Worm (Caenorhabditis elegans) whole organism, midembryonic: ENCODE measurements around the gene ptb-1.

Source experiments
- T22C8.4 ChIP-seq: fragments of 200-800 bp; sonication (Bioruptor generic); IDR thresholded peaks from 2 replicates; pipeline ENCODE4 v1.3.6; 2022; ENCODE audit warnings: missing genetic modification characterization, missing compliant biosample characterization
- cog-1 ChIP-seq: sonication (generic microtip); optimal IDR thresholded peaks from 2 replicates; lab custom pipeline; 2016; ENCODE audit warnings: missing genetic modification characterization, missing compliant biosample characterization
- flt-1 ChIP-seq: fragments of 200-800 bp; sonication (Bioruptor generic); IDR thresholded peaks from 2 replicates; pipeline ENCODE4 v1.3.6; 2022; ENCODE audit warnings: missing genetic modification characterization, missing compliant biosample characterization
- klf-2 ChIP-seq: fragments of 200-800 bp; sonication (Bioruptor generic); conservative IDR thresholded peaks from 2 replicates; pipeline ENCODE4 v1.3.6; 2022; ENCODE audit warnings: missing genetic modification reagents, missing genetic modification characterization, missing compliant biosample characterization
- med-1 ChIP-seq: sonication (generic microtip); optimal IDR thresholded peaks from 2 replicates; lab custom pipeline; 2017; ENCODE audit warnings: missing genetic modification characterization, mild to moderate bottlenecking, missing compliant biosample characterization, antibody characterized with exemption, missing genetic modification reagents; ENCODE audit not compliant: insufficient read depth
- ref-1 ChIP-seq: fragments of 200-800 bp; sonication (Bioruptor generic); conservative IDR thresholded peaks from 2 replicates; pipeline ENCODE4 v1.3.6; 2022; ENCODE audit warnings: missing genetic modification reagents, missing genetic modification characterization, missing compliant biosample characterization
- tab-1 ChIP-seq: fragments of 200-800 bp; sonication (Bioruptor generic); IDR thresholded peaks from 2 replicates; pipeline ENCODE4 v1.3.6; 2022; ENCODE audit warnings: missing genetic modification characterization, missing compliant biosample characterization
- ztf-23 ChIP-seq: fragments of 200-800 bp; sonication (Bioruptor generic); IDR thresholded peaks from 2 replicates; pipeline ENCODE4 v1.3.6; 2022; ENCODE audit warnings: missing genetic modification reagents, missing genetic modification characterization, missing compliant biosample characterization
- ztf-29 ChIP-seq: fragments of 200-800 bp; sonication (Bioruptor generic); IDR thresholded peaks from 2 replicates; pipeline ENCODE4 v1.3.6; 2022; ENCODE audit warnings: missing genetic modification reagents, missing genetic modification characterization, missing compliant biosample characterization

Gene ptb-1

DNA sequence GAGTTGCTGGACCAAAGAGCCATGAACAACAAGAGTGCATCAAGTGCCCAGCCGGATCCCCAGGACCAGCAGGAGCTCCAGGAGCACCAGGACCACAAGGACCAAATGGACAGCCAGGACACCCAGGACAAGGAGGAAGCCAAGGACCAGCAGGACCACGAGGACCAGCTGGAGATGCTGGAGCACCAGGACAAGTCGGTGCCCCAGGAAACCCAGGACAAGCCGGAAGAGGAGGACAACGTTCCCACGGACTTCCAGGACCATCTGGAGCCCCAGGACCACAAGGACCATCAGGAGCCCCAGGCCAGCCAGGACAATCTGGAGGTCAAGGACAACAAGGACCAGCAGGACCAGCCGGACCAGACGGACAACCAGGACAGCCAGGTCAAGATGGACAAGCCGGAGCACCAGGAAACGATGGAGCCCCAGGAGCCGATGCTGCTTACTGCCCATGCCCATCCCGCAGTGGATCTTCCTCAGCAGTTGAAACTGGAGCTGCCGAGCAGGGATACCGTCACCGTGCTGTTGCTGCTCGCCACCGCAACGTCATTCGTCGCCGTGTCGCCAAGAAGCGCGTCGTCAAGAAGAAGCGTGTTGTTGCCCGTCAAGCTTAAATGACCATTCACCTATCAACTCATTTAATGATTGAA, 30.1 kb downstream of the ptb-1 start:
- no peak for TF ChIP-seq flt-1 (GFP tag; lab: Robert Waterston, UW)
- no peak for TF ChIP-seq ztf-23 (GFP tag; lab: Robert Waterston, UW)
- no peak for TF ChIP-seq cog-1
- no peak for TF ChIP-seq klf-2
- no peak for TF ChIP-seq T22C8.4
- TF ChIP-seq ztf-29 (GFP tag; lab: Robert Waterston, UW): no peak
- no peak for TF ChIP-seq tab-1
- TF ChIP-seq med-1 (GFP tag; lab: Kevin White, UChicago): no peak
- no peak for TF ChIP-seq ref-1 (GFP tag; lab: Robert Waterston, UW)

ce11 chrII:10706038-10706437, 30.6 kb downstream of the ptb-1 start:
- TF ChIP-seq ztf-29 (GFP tag; lab: Robert Waterston, UW): no peak
- TF ChIP-seq ref-1 (GFP tag; lab: Robert Waterston, UW): no peak
- TF ChIP-seq klf-2: no peak
- TF ChIP-seq cog-1: no peak
- no peak for TF ChIP-seq T22C8.4
- no peak for TF ChIP-seq tab-1
- no peak for TF ChIP-seq flt-1 (GFP tag; lab: Robert Waterston, UW)
- no peak for TF ChIP-seq ztf-23 (GFP tag; lab: Robert Waterston, UW)
- TF ChIP-seq med-1 (GFP tag; lab: Kevin White, UChicago): no peak

- TF ChIP-seq tab-1 (no peak), T22C8.4 (no peak), cog-1 (no peak), ztf-29 (GFP tag; lab: Robert Waterston, UW) (no peak), ref-1 (GFP tag; lab: Robert Waterston, UW) (no peak), flt-1 (GFP tag; lab: Robert Waterston, UW) (no peak), ztf-23 (GFP tag; lab: Robert Waterston, UW) (no peak), med-1 (GFP tag; lab: Kevin White, UChicago) (no peak), klf-2 (no peak)
Measured at ce11 chrII:10706901-10707300, 31.5 kb downstream of the ptb-1 start, which contains the start of gene col-80. Gene col-80 (plus strand): TSS chrII:10707201.

DNA sequence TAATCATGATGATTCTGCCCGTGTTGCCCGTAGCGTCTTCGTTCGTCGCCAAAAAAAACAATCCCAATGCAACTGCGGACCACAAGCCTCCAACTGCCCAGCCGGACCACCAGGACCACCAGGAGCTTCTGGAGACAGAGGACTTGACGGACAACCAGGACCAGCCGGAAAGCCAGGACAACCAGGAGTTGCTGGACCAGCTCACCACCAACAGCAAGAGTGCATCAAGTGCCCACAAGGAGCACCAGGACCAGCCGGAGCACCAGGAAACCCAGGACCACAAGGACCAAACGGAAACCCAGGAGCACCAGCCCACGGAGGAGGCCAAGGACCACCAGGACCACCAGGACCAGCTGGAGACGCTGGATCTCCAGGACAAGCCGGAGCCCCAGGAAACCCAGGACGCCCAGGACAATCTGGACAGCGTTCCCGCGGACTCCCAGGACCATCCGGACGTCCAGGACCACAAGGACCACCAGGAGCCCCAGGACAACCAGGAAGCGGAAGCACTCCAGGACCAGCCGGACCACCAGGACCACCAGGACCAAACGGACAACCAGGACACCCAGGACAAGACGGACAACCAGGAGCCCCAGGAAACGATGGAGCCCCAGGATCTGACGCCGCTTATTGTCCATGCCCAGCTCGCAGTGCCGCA, 32.2 kb downstream of the ptb-1 start:
- TF ChIP-seq flt-1 (GFP tag; lab: Robert Waterston, UW) (no peak), ztf-29 (GFP tag; lab: Robert Waterston, UW) (no peak), med-1 (GFP tag; lab: Kevin White, UChicago) (no peak), ztf-23 (GFP tag; lab: Robert Waterston, UW) (no peak)

DNA sequence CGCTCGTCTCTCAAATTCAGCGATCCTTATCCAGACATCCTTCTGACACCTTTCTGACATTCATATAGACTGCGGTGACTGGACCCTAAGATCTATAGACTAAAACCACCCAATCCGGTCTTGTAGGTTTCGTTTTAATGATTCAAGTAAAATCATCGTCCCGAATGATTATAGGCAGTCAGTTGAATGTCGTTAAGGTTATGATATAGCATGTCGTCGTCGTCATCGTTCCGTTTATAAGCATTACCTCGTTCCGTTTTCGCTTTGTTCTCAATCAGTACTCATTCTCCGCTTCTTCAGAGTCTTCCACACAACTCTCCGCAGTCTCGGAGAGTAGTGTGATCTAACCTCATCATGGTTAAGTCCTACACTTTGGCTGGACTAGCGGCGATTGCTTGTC, 33.3 kb downstream of the ptb-1 start, which contains the start of gene bli-1:
TSS of gene bli-1 (plus strand) at position 301 of the 400 bp plus-strand sequence.
- TF ChIP-seq ztf-29 (GFP tag; lab: Robert Waterston, UW) (no peak), ref-1 (GFP tag; lab: Robert Waterston, UW) (no peak), tab-1 (no peak), ztf-23 (GFP tag; lab: Robert Waterston, UW) (no peak), klf-2 (no peak), T22C8.4 (no peak), med-1 (GFP tag; lab: Kevin White, UChicago) (no peak), cog-1 (no peak), flt-1 (GFP tag; lab: Robert Waterston, UW) (no peak)

DNA sequence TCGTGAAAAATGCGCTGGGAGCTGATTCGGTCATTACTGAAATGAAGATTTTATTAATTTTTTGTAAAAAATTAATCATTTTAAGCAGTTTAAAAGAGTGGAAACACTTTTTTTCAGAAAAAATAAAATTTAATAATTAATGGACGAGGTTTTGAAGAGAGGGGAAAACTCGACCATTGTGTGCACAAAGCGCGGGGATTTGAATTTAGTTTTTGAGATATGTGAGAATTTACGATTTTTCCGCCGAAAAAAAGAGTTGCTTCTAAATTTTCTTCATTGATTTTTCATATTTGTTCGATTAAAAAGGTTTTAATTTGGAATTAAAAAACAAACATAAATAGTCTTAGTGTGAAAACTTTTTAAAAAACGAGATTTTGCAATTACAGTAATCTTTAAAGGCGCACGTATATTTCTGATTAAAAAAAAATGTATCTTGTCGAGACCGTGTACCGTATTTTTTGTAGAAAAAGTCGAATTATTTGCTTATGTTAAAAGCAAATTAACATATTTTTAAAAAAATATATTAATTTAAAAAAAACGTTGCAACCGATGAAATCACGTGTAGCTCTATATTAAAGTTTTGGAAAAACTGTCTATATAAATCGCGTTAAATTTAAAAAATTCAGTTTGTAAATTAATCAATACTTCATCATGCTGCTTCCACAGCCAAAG, 39.0 kb downstream of the ptb-1 start, which contains the start of the genes dph-2 and C09G5.7:
TSS of gene dph-2 (minus strand) at position 36 of the 672 bp plus-strand sequence.
TSS of gene C09G5.7 (plus strand) at position 622 of the 672 bp plus-strand sequence.
- no peak for TF ChIP-seq med-1 (GFP tag; lab: Kevin White, UChicago)
- TF ChIP-seq ztf-29 (GFP tag; lab: Robert Waterston, UW): no peak
- TF ChIP-seq ref-1 (GFP tag; lab: Robert Waterston, UW): no peak
- no peak for TF ChIP-seq klf-2

DNA sequence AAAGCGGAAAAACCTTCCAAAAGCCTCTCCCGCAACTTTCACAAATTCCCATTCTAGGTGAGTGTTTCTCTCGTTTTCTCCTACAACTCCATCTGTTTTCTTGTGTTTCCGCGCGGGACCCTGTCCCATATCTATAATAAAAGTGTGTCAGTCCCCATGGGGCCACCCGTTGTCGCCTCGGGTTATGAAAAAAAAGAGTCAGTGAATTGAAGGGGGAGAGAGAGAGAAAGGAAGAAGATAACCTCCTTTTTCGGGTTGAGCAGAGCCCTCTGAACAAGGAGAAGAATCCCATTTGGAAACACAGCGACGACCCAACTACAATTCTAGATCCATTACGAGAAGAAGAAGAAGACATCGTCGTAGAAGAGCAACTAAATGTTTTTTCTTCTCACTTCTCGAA, 41.7 kb downstream of the ptb-1 start, which contains the start of gene C09G5.13:
TSS of gene C09G5.13 (plus strand) at position 301 of the 400 bp plus-strand sequence.
- TF ChIP-seq tab-1: no peak
- TF ChIP-seq klf-2: no peak
- no peak for TF ChIP-seq flt-1 (GFP tag; lab: Robert Waterston, UW)
- no peak for TF ChIP-seq ref-1 (GFP tag; lab: Robert Waterston, UW)
- TF ChIP-seq ztf-23 (GFP tag; lab: Robert Waterston, UW): no peak
- TF ChIP-seq T22C8.4: no peak
- no peak for TF ChIP-seq cog-1
- no peak for TF ChIP-seq med-1 (GFP tag; lab: Kevin White, UChicago)
- no peak for TF ChIP-seq ztf-29 (GFP tag; lab: Robert Waterston, UW)

DNA sequence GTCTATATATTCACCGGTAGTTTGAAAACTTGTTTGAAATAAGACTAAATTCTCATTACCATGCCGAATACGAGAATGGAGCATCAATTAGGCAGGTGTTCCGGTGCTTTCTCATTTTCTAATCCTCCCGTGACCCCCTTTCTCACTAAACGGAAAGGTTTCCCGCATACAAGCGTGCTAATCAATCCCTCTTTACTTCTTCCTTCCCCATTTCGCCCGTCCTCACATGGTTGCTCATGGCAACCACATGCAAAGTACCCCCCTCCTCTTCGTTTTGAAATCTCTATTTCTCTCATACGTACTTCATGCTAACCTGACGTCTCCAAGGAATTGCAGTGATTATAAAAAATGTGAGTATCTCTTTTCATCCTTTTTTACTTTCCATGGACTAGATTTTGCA, 44.5 kb downstream of the ptb-1 start, which contains the start of gene mks-5:
TSS of gene mks-5 (plus strand) at position 301 of the 400 bp plus-strand sequence.
- no peak for TF ChIP-seq flt-1 (GFP tag; lab: Robert Waterston, UW)
- TF ChIP-seq ref-1 (GFP tag; lab: Robert Waterston, UW): no peak
- no peak for TF ChIP-seq T22C8.4

- TF ChIP-seq T22C8.4 (no peak), flt-1 (GFP tag; lab: Robert Waterston, UW) (no peak), klf-2 (no peak), ztf-29 (GFP tag; lab: Robert Waterston, UW) (no peak), tab-1 (no peak), ztf-23 (GFP tag; lab: Robert Waterston, UW) (no peak), med-1 (GFP tag; lab: Kevin White, UChicago) (no peak), ref-1 (GFP tag; lab: Robert Waterston, UW) (no peak), cog-1 (no peak)
Measured at ce11 chrII:10723069-10723468, 47.7 kb downstream of the ptb-1 start, which contains the start of gene C09G5.14. Gene C09G5.14 (minus strand): TSS chrII:10723169.
